Fruit fly (Drosophila melanogaster) whole organism, embryonic: ENCODE results near the gene CG32645.

Experiments used
- CG10979 ChIP-seq: fragments of 200-800 bp; sonication (Bioruptor generic); optimal IDR thresholded peaks from 2 replicates; lab custom pipeline; 2018; ENCODE audit warnings: missing biosample characterization, mild to moderate bottlenecking, missing genetic modification characterization, moderate library complexity
- CG11456 ChIP-seq: fragments of 200-800 bp; sonication (Bioruptor generic); IDR thresholded peaks from 3 replicates; pipeline ENCODE4 v1.3.6; 2022; ENCODE audit warnings: missing biosample characterization, missing genetic modification characterization
- CG11695 ChIP-seq: fragments of 200-800 bp; sonication (Bioruptor generic); IDR thresholded peaks from 3 replicates; pipeline ENCODE4 v1.3.6; 2022; ENCODE audit warnings: missing biosample characterization, missing genetic modification characterization
- CG12769 ChIP-seq: fragments of 200-800 bp; sonication (Bioruptor generic); optimal IDR thresholded peaks from 2 replicates; lab custom pipeline; 2019; ENCODE audit warnings: missing biosample characterization, mild to moderate bottlenecking, missing genetic modification characterization, moderate library complexity
- CG15479 ChIP-seq: fragments of 200-800 bp; sonication (Bioruptor generic); optimal IDR thresholded peaks from 3 replicates; lab custom pipeline; 2019; ENCODE audit warnings: missing biosample characterization, mild to moderate bottlenecking, missing genetic modification characterization, moderate library complexity
- CG17385 ChIP-seq: fragments of 200-800 bp; sonication (Bioruptor generic); optimal IDR thresholded peaks from 3 replicates; lab custom pipeline; 2018; ENCODE audit warnings: missing biosample characterization, mild to moderate bottlenecking, missing genetic modification characterization
- CG17912 ChIP-seq: fragments of 200-800 bp; sonication (Bioruptor generic); optimal IDR thresholded peaks from 2 replicates; lab custom pipeline; 2018; ENCODE audit warnings: missing biosample characterization, mild to moderate bottlenecking, missing genetic modification characterization
- CG2116 ChIP-seq: fragments of 200-800 bp; sonication (Bioruptor generic); optimal IDR thresholded peaks from 3 replicates; lab custom pipeline; 2018; ENCODE audit warnings: missing biosample characterization, mild to moderate bottlenecking, missing genetic modification characterization
- CG3163 ChIP-seq: fragments of 200-800 bp; sonication (Bioruptor generic); optimal IDR thresholded peaks from 3 replicates; lab custom pipeline; 2016; ENCODE audit warnings: missing biosample characterization, missing genetic modification characterization
- CG3726 ChIP-seq: fragments of 200-800 bp; sonication (Bioruptor generic); IDR thresholded peaks from 3 replicates; pipeline ENCODE4, ENCODE4 v1.3.6; 2022; ENCODE audit warnings: missing biosample characterization, missing genetic modification characterization
- CG5953 ChIP-seq: fragments of 200-800 bp; sonication (Bioruptor generic); IDR thresholded peaks from 2 replicates; pipeline ENCODE4 v1.3.6; 2022; ENCODE audit warnings: missing biosample characterization, missing genetic modification characterization
- CG6654 ChIP-seq: fragments of 200-800 bp; sonication (Bioruptor generic); optimal IDR thresholded peaks from 2 replicates; lab custom pipeline; 2017; ENCODE audit warnings: missing biosample characterization, mild to moderate bottlenecking, missing genetic modification characterization
- CG6813 ChIP-seq: fragments of 200-800 bp; sonication (Bioruptor generic); optimal IDR thresholded peaks from 2 replicates; lab custom pipeline; 2017; ENCODE audit warnings: missing biosample characterization, missing genetic modification characterization, mild to moderate bottlenecking, moderate library complexity, missing genetic modification reagents
- CG7928 ChIP-seq: fragments of 200-800 bp; sonication (Bioruptor generic); optimal IDR thresholded peaks from 2 replicates; lab custom pipeline; 2017; ENCODE audit warnings: missing biosample characterization, mild to moderate bottlenecking, missing genetic modification characterization
- CG9215 ChIP-seq: fragments of 200-800 bp; sonication (Bioruptor generic); IDR thresholded peaks from 2 replicates; pipeline ENCODE4 v1.3.6; 2022; ENCODE audit warnings: missing biosample characterization, missing genetic modification characterization
- CG9609 ChIP-seq: fragments of 200-800 bp; sonication (Bioruptor generic); optimal IDR thresholded peaks from 3 replicates; lab custom pipeline; 2016; ENCODE audit warnings: missing biosample characterization, missing genetic modification characterization
- CoRest ChIP-seq: fragments of 200-800 bp; sonication (Bioruptor generic); optimal IDR thresholded peaks from 3 replicates; lab custom pipeline; 2018; ENCODE audit warnings: missing biosample characterization, mild to moderate bottlenecking, missing genetic modification characterization, moderate library complexity
- Dip2 ChIP-seq: fragments of 200-800 bp; sonication (Bioruptor generic); IDR thresholded peaks from 2 replicates; pipeline ENCODE4 v1.3.6; 2022; ENCODE audit warnings: missing biosample characterization, missing genetic modification characterization
- Doc2 ChIP-seq: fragments of 200-800 bp; sonication (Bioruptor generic); IDR thresholded peaks from 2 replicates; pipeline ENCODE4 v1.3.6; 2022; ENCODE audit warnings: missing biosample characterization, missing genetic modification characterization
- E2f2 ChIP-seq: fragments of 200-800 bp; sonication (Bioruptor generic); IDR thresholded peaks from 2 replicates; pipeline ENCODE4 v1.3.6; 2022; ENCODE audit warnings: missing biosample characterization, missing genetic modification characterization
- Fer3 ChIP-seq: fragments of 200-800 bp; sonication (Bioruptor generic); optimal IDR thresholded peaks from 2 replicates; lab custom pipeline; 2018; ENCODE audit warnings: missing biosample characterization, mild to moderate bottlenecking, missing genetic modification characterization, moderate library complexity
- HHEX ChIP-seq: fragments of 200-800 bp; sonication (Bioruptor generic); optimal IDR thresholded peaks from 3 replicates; lab custom pipeline; 2017; ENCODE audit warnings: missing biosample characterization, mild to moderate bottlenecking, missing genetic modification characterization, missing genetic modification reagents
- HLH54F ChIP-seq: fragments of 200-800 bp; sonication (Bioruptor generic); optimal IDR thresholded peaks from 3 replicates; lab custom pipeline; 2016; ENCODE audit warnings: missing biosample characterization, missing genetic modification characterization
- Hsf ChIP-seq: fragments of 200-800 bp; sonication (Bioruptor generic); optimal IDR thresholded peaks from 3 replicates; lab custom pipeline; 2016; ENCODE audit warnings: missing biosample characterization, missing genetic modification characterization
- MESR4 ChIP-seq: fragments of 200-800 bp; sonication (Bioruptor generic); optimal IDR thresholded peaks from 2 replicates; lab custom pipeline; 2018; ENCODE audit warnings: missing biosample characterization, mild to moderate bottlenecking, missing genetic modification characterization, moderate library complexity
- Mrtf ChIP-seq: fragments of 200-800 bp; sonication (Bioruptor generic); IDR thresholded peaks from 3 replicates; pipeline ENCODE4 v1.3.6; 2022; ENCODE audit warnings: missing biosample characterization, missing genetic modification characterization
- NFAT ChIP-seq: fragments of 200-800 bp; sonication (Bioruptor generic); IDR thresholded peaks from 2 replicates; pipeline ENCODE4 v1.3.6; 2022; ENCODE audit warnings: missing biosample characterization, missing genetic modification characterization
- Pdp1 ChIP-seq, 2 experiments: fragments of 200-800 bp; sonication (Bioruptor generic); optimal IDR thresholded peaks; 3 replicates each; lab custom pipeline; 2016; ENCODE audit warnings: missing biosample characterization in 2 of 2, missing genetic modification characterization in 2 of 2, mild to moderate bottlenecking in 1 of 2, moderate library complexity in 1 of 2
- Ravus ChIP-seq: fragments of 200-800 bp; sonication (Bioruptor generic); IDR thresholded peaks from 2 replicates; pipeline ENCODE4 v1.3.6; 2022; ENCODE audit warnings: missing biosample characterization, missing genetic modification characterization
- Rfx ChIP-seq: fragments of 200-800 bp; sonication (Bioruptor generic); IDR thresholded peaks from 2 replicates; pipeline ENCODE4 v1.3.6; 2022; ENCODE audit warnings: missing biosample characterization, missing genetic modification characterization
- Sox100B ChIP-seq: fragments of 200-800 bp; sonication (Bioruptor generic); optimal IDR thresholded peaks from 3 replicates; lab custom pipeline; 2018; ENCODE audit warnings: missing biosample characterization, mild to moderate bottlenecking, missing genetic modification characterization
- Sry-β ChIP-seq: fragments of 200-800 bp; sonication (Bioruptor generic); optimal IDR thresholded peaks from 2 replicates; lab custom pipeline; 2018; ENCODE audit warnings: missing biosample characterization, mild to moderate bottlenecking, missing genetic modification characterization, moderate library complexity
- Sry-δ ChIP-seq: fragments of 200-800 bp; sonication (Bioruptor generic); optimal IDR thresholded peaks from 2 replicates; lab custom pipeline; 2016; ENCODE audit warnings: missing biosample characterization, missing genetic modification characterization
- Xbp1 ChIP-seq: fragments of 200-800 bp; sonication (Bioruptor generic); optimal IDR thresholded peaks from 3 replicates; lab custom pipeline; 2016; ENCODE audit warnings: missing biosample characterization, mild to moderate bottlenecking, missing genetic modification characterization
- bigmax ChIP-seq: fragments of 200-800 bp; sonication (Bioruptor generic); optimal IDR thresholded peaks from 2 replicates; lab custom pipeline; 2018; ENCODE audit warnings: missing biosample characterization, mild to moderate bottlenecking, missing genetic modification characterization
- btn ChIP-seq: fragments of 200-800 bp; sonication (Bioruptor generic); optimal IDR thresholded peaks from 2 replicates; lab custom pipeline; 2016; ENCODE audit warnings: missing biosample characterization, missing genetic modification characterization
- cas ChIP-seq: fragments of 200-800 bp; sonication (Bioruptor generic); IDR thresholded peaks from 2 replicates; pipeline ENCODE4 v1.3.6; 2022; ENCODE audit warnings: missing biosample characterization, missing genetic modification characterization
- caup ChIP-seq: fragments of 200-800 bp; sonication (Bioruptor generic); optimal IDR thresholded peaks from 3 replicates; lab custom pipeline; 2017; ENCODE audit warnings: missing biosample characterization, mild to moderate bottlenecking, missing genetic modification characterization, moderate library complexity; ENCODE audit not compliant: severe bottlenecking
- esg ChIP-seq: fragments of 200-800 bp; sonication (Bioruptor generic); conservative IDR thresholded peaks from 2 replicates; pipeline ENCODE4 v1.3.6; 2022; ENCODE audit warnings: missing biosample characterization, missing genetic modification characterization
- h ChIP-seq: fragments of >200 bp; optimal IDR thresholded peaks from 2 replicates; lab custom pipeline; 2017
- ken ChIP-seq: fragments of 200-800 bp; sonication (Bioruptor generic); IDR thresholded peaks from 3 replicates; pipeline ENCODE4 v1.3.6; 2022; ENCODE audit warnings: missing biosample characterization, missing genetic modification characterization
- maf-S ChIP-seq: fragments of 200-800 bp; sonication (Bioruptor generic); optimal IDR thresholded peaks from 2 replicates; lab custom pipeline; 2016; ENCODE audit warnings: missing biosample characterization, missing genetic modification characterization
- mld ChIP-seq: fragments of 200-800 bp; sonication (Bioruptor generic); IDR thresholded peaks from 3 replicates; pipeline ENCODE4 v1.3.6; 2022; ENCODE audit warnings: missing biosample characterization, missing genetic modification characterization; ENCODE audit not compliant: partially characterized antibody
- peb ChIP-seq: fragments of 200-800 bp; sonication (Bioruptor generic); IDR thresholded peaks from 2 replicates; pipeline ENCODE4 v1.3.6; 2022; ENCODE audit warnings: missing biosample characterization, missing genetic modification characterization
- sim ChIP-seq: fragments of 200-800 bp; sonication (Bioruptor generic); IDR thresholded peaks from 2 replicates; pipeline ENCODE4 v1.3.6; 2022; ENCODE audit warnings: missing biosample characterization, missing genetic modification characterization
- ssp ChIP-seq: fragments of 200-800 bp; sonication (Bioruptor generic); IDR thresholded peaks from 2 replicates; pipeline ENCODE4 v1.3.6; 2022; ENCODE audit warnings: missing biosample characterization, missing genetic modification characterization
- tap ChIP-seq: fragments of 200-800 bp; optimal IDR thresholded peaks from 3 replicates; lab custom pipeline; 2019; ENCODE audit warnings: missing biosample characterization, mild to moderate bottlenecking, missing genetic modification characterization, moderate library complexity
- tin ChIP-seq: fragments of 200-800 bp; sonication (Bioruptor generic); optimal IDR thresholded peaks from 3 replicates; lab custom pipeline; 2016; ENCODE audit warnings: missing biosample characterization, missing genetic modification characterization
- unc-4 ChIP-seq: fragments of 200-800 bp; sonication (Bioruptor generic); IDR thresholded peaks from 2 replicates; pipeline ENCODE4 v1.3.6; 2022; ENCODE audit warnings: missing biosample characterization, missing genetic modification characterization; ENCODE audit not compliant: partially characterized antibody
- zf30C ChIP-seq: fragments of 200-800 bp; sonication (Bioruptor generic); optimal IDR thresholded peaks from 3 replicates; lab custom pipeline; 2018; ENCODE audit warnings: missing biosample characterization, mild to moderate bottlenecking, missing genetic modification characterization

The CG32645 gene

DNA sequence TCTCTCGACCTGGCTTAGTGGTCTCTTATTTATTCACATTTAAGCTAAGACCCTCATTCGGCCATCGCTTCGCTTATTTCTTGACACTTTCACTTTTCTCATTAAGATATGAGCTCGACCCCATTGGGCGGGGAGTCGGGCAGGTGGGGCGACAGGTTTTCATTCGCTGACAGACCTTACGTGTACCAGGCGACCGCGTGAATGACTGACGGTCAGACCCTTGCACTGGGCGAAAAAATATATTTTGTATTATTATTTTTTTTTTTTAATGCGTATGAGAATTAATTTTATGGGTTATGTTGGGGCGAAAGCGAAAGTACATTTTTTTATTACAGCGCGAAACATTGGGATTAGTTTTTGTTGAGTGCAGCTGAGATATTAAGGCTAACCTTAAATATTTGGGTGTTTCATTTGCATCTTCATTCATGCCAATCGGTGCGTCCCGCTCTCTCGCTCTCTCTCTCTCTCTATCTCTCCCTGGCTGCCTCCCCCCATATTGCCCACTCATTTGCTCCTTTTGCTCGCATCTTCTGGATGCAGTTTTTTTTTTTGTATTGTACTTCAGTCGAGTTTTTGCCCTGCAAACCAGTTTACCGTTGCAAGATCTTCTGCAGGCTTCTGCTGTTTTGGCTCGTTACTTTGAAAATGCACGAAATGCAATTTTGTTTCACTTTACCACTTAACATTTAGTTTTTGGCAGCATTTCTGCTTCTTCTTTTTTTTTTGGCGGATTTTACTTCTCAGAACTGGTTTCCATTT lies 1.9 kb upstream of the CG32645 start (continued):
- TF ChIP-seq CG3726 (0 out of 3 replicates have a peak, but pooled peaks have one; percentile 62), zf30C (GFP tag; lab: Kevin White, UChicago) (no peak), Sox100B (GFP tag; lab: Kevin White, UChicago) (peak; percentile 47), CG11695 (GFP tag; lab: Robert Waterston, UW) (peak; percentile 52; the same call in 1 of the 3 replicates), CG9609 (GFP tag; lab: Kevin White, UChicago) (no peak), Hsf (GFP tag; lab: Kevin White, UChicago) (no peak), ssp (GFP tag; lab: Robert Waterston, UW) (peak; percentile 69), HLH54F (GFP tag; lab: Kevin White, UChicago) (no peak), unc-4 (GFP tag; lab: Robert Waterston, UW) (no peak), Sry-δ (GFP tag; lab: Kevin White, UChicago) (no peak), h (lab: Kevin White, UChicago) (no peak), E2f2 (GFP tag; lab: Robert Waterston, UW) (peak; percentile 49; the same call in 1 of the 2 replicates), sim (GFP tag; lab: Robert Waterston, UW) (peak; percentile 46; the same call in 1 of the 2 replicates), CG15479 (GFP tag; lab: Kevin White, UChicago) (no peak), CG6654 (no peak), cas (GFP tag; lab: Robert Waterston, UW) (no peak), mld (no peak), MESR4 (GFP tag; lab: Kevin White, UChicago) (no peak), CG10979 (peak; percentile 62), Fer3 (no peak), Pdp1 (GFP tag; optimal IDR thresholded peaks at IDR 0.05; lab: Kevin White, UChicago) (peak; percentile 13 to 45), Rfx (GFP tag; lab: Robert Waterston, UW) (peak; percentile 37), ken (GFP tag; lab: Robert Waterston, UW) (peak; percentile 87), CG2116 (no peak), tin (GFP tag; lab: Kevin White, UChicago) (no peak), peb (no peak), bigmax (GFP tag; lab: Kevin White, UChicago) (no peak), CoRest (tag; lab: Kevin White, UChicago) (peak; percentile 37), CG3163 (no peak), CG5953 (GFP tag; lab: Robert Waterston, UW) (peak; percentile 83), CG17385 (GFP tag; lab: Kevin White, UChicago) (no peak), CG11456 (GFP tag; lab: Robert Waterston, UW) (peak; percentile 60; the same call in 1 of the 3 replicates), CG6813 (peak; percentile 9), Doc2 (GFP tag; lab: Robert Waterston, UW) (no peak), NFAT (no peak), caup (GFP tag; lab: Kevin White, UChicago) (no peak), HHEX (GFP tag; lab: Kevin White, UChicago) (peak; percentile 30), Mrtf (GFP tag; lab: Robert Waterston, UW) (no peak), CG12769 (tag; lab: Kevin White, UChicago) (no peak), Ravus (no peak), CG7928 (GFP tag; lab: Kevin White, UChicago) (no peak), esg (GFP tag; lab: Robert Waterston, UW) (peak; percentile 79), CG17912 (no peak), maf-S (GFP tag; lab: Kevin White, UChicago) (no peak), btn (GFP tag; lab: Kevin White, UChicago) (no peak), Sry-β (no peak), tap (tag; lab: Kevin White, UChicago) (no peak), Xbp1 (peak; percentile 41), Dip2 (GFP tag; lab: Robert Waterston, UW) (no peak), CG9215 (GFP tag; lab: Robert Waterston, UW) (no peak)
